Worm (Caenorhabditis elegans): ENCODE measurements around the gene K09C6.9.

ce11 chrV:889216-889615 is 34.4 kb upstream of the K09C6.9 start, which contains the start of gene T02B11.6:
- TF ChIP-seq sem-4 (tag; optimal IDR thresholded peaks at IDR 0.05), result no peak
- no peak for TF ChIP-seq nhr-6 (tag; optimal IDR thresholded peaks at IDR 0.05)
- no peak for TF ChIP-seq elt-1 (tag; optimal IDR thresholded peaks at IDR 0.05)
- TF ChIP-seq lin-13 (GFP tag; optimal IDR thresholded peaks at IDR 0.05), result no peak
- no peak for TF ChIP-seq unc-62 (GFP tag; optimal IDR thresholded peaks at IDR 0.05)
- TF ChIP-seq aly-2 (tag; optimal IDR thresholded peaks at IDR 0.05), result no peak
- TF ChIP-seq ama-1 (optimal IDR thresholded peaks at IDR 0.05), result no peak
- TF ChIP-seq mdl-1 (tag; optimal IDR thresholded peaks at IDR 0.05), result no peak
- no peak for TF ChIP-seq alr-1 (tag; optimal IDR thresholded peaks at IDR 0.05)
- no peak for TF ChIP-seq nhr-11 (tag; optimal IDR thresholded peaks at IDR 0.05)
- no peak for TF ChIP-seq snpc-4 (tag; optimal IDR thresholded peaks at IDR 0.05)
- TF ChIP-seq nhr-10 (tag; optimal IDR thresholded peaks at IDR 0.05), result no peak
